Fruit fly (Drosophila melanogaster) whole organism, pupa: ENCODE data around the gene CG15865.

Source experiments
- CG10348 ChIP-seq: fragments of 200-800 bp; sonication (Bioruptor generic); IDR thresholded peaks from 2 replicates; pipeline ENCODE4 v1.3.6; 2022; ENCODE audit warnings: missing biosample characterization, missing genetic modification characterization
- CG12605 ChIP-seq: fragments of 200-800 bp; sonication (Bioruptor generic); IDR thresholded peaks from 2 replicates; pipeline ENCODE4 v1.3.6; 2022; ENCODE audit warnings: missing biosample characterization, missing genetic modification characterization
- CG13204 ChIP-seq: fragments of 200-800 bp; sonication (Bioruptor generic); optimal IDR thresholded peaks from 2 replicates; lab custom pipeline; 2018; ENCODE audit warnings: missing biosample characterization, mild to moderate bottlenecking, missing genetic modification characterization, moderate library complexity
- CG14655 ChIP-seq: fragments of 200-800 bp; sonication (Bioruptor generic); optimal IDR thresholded peaks from 3 replicates; lab custom pipeline; 2017; ENCODE audit warnings: mild to moderate bottlenecking, missing biosample characterization, missing genetic modification reagents, missing genetic modification characterization
- CG15710 ChIP-seq: fragments of 200-800 bp; sonication (Bioruptor generic); optimal IDR thresholded peaks from 2 replicates; lab custom pipeline; 2018; ENCODE audit warnings: missing biosample characterization, mild to moderate bottlenecking, missing genetic modification characterization, moderate library complexity
- CG17806 ChIP-seq: fragments of 200-800 bp; sonication (Bioruptor generic); optimal IDR thresholded peaks from 2 replicates; lab custom pipeline; 2018; ENCODE audit warnings: missing biosample characterization, mild to moderate bottlenecking, missing genetic modification characterization, moderate library complexity
- CG32121 ChIP-seq: fragments of 200-800 bp; sonication (Bioruptor generic); IDR thresholded peaks from 2 replicates; pipeline ENCODE4 v1.3.6; 2022; ENCODE audit warnings: missing biosample characterization, missing genetic modification characterization
- CG34367 ChIP-seq: fragments of 200-800 bp; sonication (Bioruptor generic); optimal IDR thresholded peaks from 2 replicates; lab custom pipeline; 2018; ENCODE audit warnings: missing biosample characterization, mild to moderate bottlenecking, missing genetic modification characterization
- CG4496 ChIP-seq: fragments of 200-800 bp; sonication (Bioruptor generic); IDR thresholded peaks from 3 replicates; pipeline ENCODE4 v1.3.6; 2022; ENCODE audit warnings: missing biosample characterization, missing genetic modification characterization
- CG8159 ChIP-seq: fragments of 200-800 bp; sonication (Bioruptor generic); optimal IDR thresholded peaks from 3 replicates; lab custom pipeline; 2018; ENCODE audit warnings: missing biosample characterization, mild to moderate bottlenecking, missing genetic modification characterization, moderate library complexity
- CG8301 ChIP-seq: fragments of 200-800 bp; sonication (Bioruptor generic); optimal IDR thresholded peaks from 2 replicates; lab custom pipeline; 2018; ENCODE audit warnings: missing biosample characterization, mild to moderate bottlenecking, missing genetic modification characterization
- CG9948 ChIP-seq: fragments of 200-800 bp; sonication (Bioruptor generic); optimal IDR thresholded peaks from 2 replicates; lab custom pipeline; 2018; ENCODE audit warnings: missing biosample characterization, mild to moderate bottlenecking, missing genetic modification characterization, moderate library complexity
- D1 ChIP-seq: fragments of 200-800 bp; sonication (Bioruptor generic); optimal IDR thresholded peaks from 2 replicates; lab custom pipeline; 2018; ENCODE audit warnings: missing biosample characterization, mild to moderate bottlenecking, missing genetic modification characterization, moderate library complexity
- EcR ChIP-seq: fragments of 200-800 bp; sonication (Bioruptor generic); optimal IDR thresholded peaks from 3 replicates; lab custom pipeline; 2019; ENCODE audit warnings: missing biosample characterization, missing genetic modification characterization, mild to moderate bottlenecking, moderate library complexity, missing genetic modification reagents
- Ets98B ChIP-seq: fragments of 200-800 bp; sonication (Bioruptor generic); IDR thresholded peaks from 2 replicates; pipeline ENCODE4 v1.3.6; 2022; ENCODE audit warnings: missing biosample characterization, missing genetic modification characterization
- Pif1A ChIP-seq: fragments of 200-800 bp; sonication (Bioruptor generic); optimal IDR thresholded peaks from 3 replicates; lab custom pipeline; 2016; ENCODE audit warnings: missing biosample characterization, missing genetic modification characterization
- Pif1B ChIP-seq: fragments of 200-800 bp; sonication (Bioruptor generic); optimal IDR thresholded peaks from 3 replicates; lab custom pipeline; 2016; ENCODE audit warnings: missing biosample characterization, missing genetic modification characterization
- Snoo ChIP-seq: fragments of 200-800 bp; sonication (Bioruptor generic); optimal IDR thresholded peaks from 3 replicates; lab custom pipeline; 2017; ENCODE audit warnings: missing biosample characterization, mild to moderate bottlenecking, missing genetic modification characterization, inconsistent platforms
- fd96Ca ChIP-seq: fragments of 200-800 bp; sonication (Bioruptor generic); IDR thresholded peaks from 3 replicates; pipeline ENCODE4 v1.3.6; 2022; ENCODE audit warnings: missing biosample characterization, missing genetic modification characterization
- gl ChIP-seq: fragments of 200-800 bp; sonication (Bioruptor generic); optimal IDR thresholded peaks from 2 replicates; lab custom pipeline; 2018; ENCODE audit warnings: missing biosample characterization, mild to moderate bottlenecking, missing genetic modification characterization
- rn ChIP-seq: fragments of 200-800 bp; sonication (Bioruptor generic); IDR thresholded peaks from 2 replicates; pipeline ENCODE4 v1.3.6; 2022; ENCODE audit warnings: missing biosample characterization, missing genetic modification characterization

CG15865 gene

DNA sequence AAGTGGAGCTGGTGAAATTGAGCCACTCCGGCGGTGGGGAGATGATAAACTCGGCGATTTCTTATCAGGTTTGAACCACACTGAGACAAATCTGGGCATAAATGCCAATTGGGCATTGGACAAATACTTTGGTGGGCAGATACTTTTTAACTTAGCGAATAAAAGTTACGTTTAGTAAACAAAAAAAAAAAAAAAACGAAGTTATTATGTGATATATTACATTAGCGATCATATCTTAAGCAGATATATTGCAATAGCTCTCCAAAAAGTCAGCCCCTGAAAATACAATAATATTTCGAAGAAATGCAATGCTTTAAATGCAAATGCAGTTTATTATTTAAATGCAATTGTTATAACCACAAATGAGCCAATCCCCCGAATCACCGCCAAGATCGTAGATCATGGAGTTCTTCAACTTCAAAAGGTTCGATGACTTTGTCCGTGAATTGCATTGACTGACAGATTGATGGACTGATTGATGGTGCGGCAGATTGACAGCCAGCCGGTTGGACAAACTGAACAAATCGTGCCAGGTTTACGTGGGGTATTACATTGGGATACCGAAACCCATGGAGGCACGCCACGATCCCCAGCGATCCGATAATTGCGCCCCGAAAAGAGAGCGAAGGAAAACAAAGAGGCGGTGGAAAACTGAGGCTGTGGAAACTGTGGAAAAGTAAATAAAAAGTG, 33.8 kb upstream of the CG15865 start:
- TF ChIP-seq D1 (no peak), CG13204 (no peak), CG32121 (GFP tag; lab: Robert Waterston, UW) (no peak), Snoo (tag; lab: Kevin White, UChicago) (no peak), CG12605 (no peak), Pif1B (GFP tag; lab: Kevin White, UChicago) (no peak), CG34367 (no peak), CG10348 (GFP tag; lab: Robert Waterston, UW) (no peak), CG8301 (tag; lab: Kevin White, UChicago) (no peak), fd96Ca (GFP tag; lab: Robert Waterston, UW) (no peak), rn (GFP tag; lab: Robert Waterston, UW) (no peak), CG4496 (GFP tag; lab: Robert Waterston, UW) (no peak), CG17806 (tag; lab: Kevin White, UChicago) (no peak), Pif1A (GFP tag; lab: Kevin White, UChicago) (no peak), CG14655 (GFP tag; lab: Kevin White, UChicago) (no peak), gl (tag; lab: Kevin White, UChicago) (no peak), CG9948 (tag; lab: Kevin White, UChicago) (no peak), CG15710 (no peak), Ets98B (no peak), EcR (GFP tag; lab: Kevin White, UChicago) (no peak)

DNA sequence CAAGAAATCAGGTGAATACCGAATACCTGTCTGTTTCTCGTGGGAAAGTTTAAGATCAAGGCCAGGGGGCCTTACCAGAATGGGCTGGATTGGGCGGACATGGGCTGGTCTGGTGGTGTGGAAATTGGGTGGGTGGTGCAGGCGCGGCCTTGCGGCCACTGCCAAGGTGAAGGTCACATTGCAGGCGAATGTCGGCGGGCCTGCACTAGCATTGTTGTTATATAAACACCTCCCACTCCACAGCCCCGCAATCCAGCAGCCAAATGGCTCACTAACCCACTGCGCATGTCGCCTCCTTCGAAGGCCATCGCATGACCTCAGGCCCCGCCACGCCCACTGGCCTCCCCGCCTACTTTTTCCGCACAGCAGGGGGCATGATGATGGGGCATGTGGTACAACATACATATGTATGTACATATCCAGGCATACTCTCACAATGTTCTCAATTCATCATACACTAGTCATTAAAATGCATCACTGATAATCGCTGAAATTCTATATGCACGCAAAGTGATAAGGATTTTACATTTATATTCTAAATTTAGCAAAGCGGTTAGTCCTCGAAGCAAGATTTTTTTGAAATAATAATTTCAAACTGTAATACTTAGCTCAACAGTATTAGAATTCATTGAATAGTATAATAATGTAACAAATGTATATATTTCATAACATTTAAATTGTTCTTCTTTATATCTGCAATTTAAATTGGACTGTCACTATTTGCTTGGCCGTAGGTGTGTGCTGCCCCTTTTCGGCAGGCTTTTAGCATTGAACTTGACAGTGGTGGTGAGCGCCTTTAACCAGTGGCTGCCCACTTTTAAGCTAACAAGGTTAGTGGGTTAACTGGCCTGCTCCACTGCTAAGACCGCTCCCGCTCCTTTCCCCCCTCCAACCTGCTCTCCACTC, 32.6 kb upstream of the CG15865 start:
- TF ChIP-seq Pif1A (GFP tag; lab: Kevin White, UChicago) (no peak), CG4496 (GFP tag; lab: Robert Waterston, UW) (no peak), CG12605 (no peak), CG17806 (tag; lab: Kevin White, UChicago) (no peak), Snoo (tag; lab: Kevin White, UChicago) (peak; percentile 2), CG9948 (tag; lab: Kevin White, UChicago) (no peak), CG32121 (GFP tag; lab: Robert Waterston, UW) (no peak), CG10348 (GFP tag; lab: Robert Waterston, UW) (no peak), gl (tag; lab: Kevin White, UChicago) (no peak), Ets98B (no peak), D1 (no peak), rn (GFP tag; lab: Robert Waterston, UW) (no peak), CG14655 (GFP tag; lab: Kevin White, UChicago) (peak; percentile 16), CG8301 (tag; lab: Kevin White, UChicago) (peak; percentile 39), Pif1B (GFP tag; lab: Kevin White, UChicago) (no peak), CG15710 (no peak), EcR (GFP tag; lab: Kevin White, UChicago) (no peak), CG8159 (tag; lab: Kevin White, UChicago) (no peak)

dm6 chrX:16695658-16696181, 31.5 kb upstream of the CG15865 start, which contains the start of gene CG4678:
Gene CG4678, plus strand, starts transcription at chrX:16696131.
- TF ChIP-seq gl (tag; lab: Kevin White, UChicago) = no peak
- no peak for TF ChIP-seq EcR (GFP tag; lab: Kevin White, UChicago)
- TF ChIP-seq CG8301 (tag; lab: Kevin White, UChicago) = no peak

DNA sequence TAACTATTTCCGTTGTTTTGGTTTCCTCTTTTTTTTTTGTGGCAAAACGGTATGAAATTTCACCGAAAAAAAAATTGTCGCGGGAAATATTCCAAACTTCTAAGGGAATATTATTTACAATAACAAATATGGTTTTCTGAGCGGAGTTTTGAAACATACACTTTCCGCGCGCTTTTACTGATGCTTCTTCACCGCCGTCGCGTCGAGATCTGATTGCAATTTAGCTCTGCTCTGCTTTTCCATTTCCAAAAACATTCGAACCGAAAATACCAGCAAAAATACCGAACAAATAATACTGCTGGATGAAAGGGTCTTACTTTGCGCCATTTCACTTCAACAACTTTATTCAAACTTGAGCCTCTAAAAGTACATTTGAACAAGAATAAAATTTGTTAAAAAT, 30.7 kb upstream of the CG15865 start, which contains the start of gene Septin4:
TSS of gene Septin4 (minus strand) at position 215 of the 400 bp plus-strand sequence.
- TF ChIP-seq CG14655 (GFP tag; lab: Kevin White, UChicago) = no peak
- TF ChIP-seq CG4496 (GFP tag; lab: Robert Waterston, UW) = 0 out of 3 replicates have a peak, but pooled peaks have one; percentile 28
- no peak for TF ChIP-seq fd96Ca (GFP tag; lab: Robert Waterston, UW)
- no peak for TF ChIP-seq EcR (GFP tag; lab: Kevin White, UChicago)
- TF ChIP-seq Snoo (tag; lab: Kevin White, UChicago) = no peak
- no peak for TF ChIP-seq rn (GFP tag; lab: Robert Waterston, UW)
- TF ChIP-seq CG10348 (GFP tag; lab: Robert Waterston, UW) = no peak

- TF ChIP-seq CG8301 (tag; lab: Kevin White, UChicago) = no peak
- TF ChIP-seq Pif1A (GFP tag; lab: Kevin White, UChicago) = no peak
- TF ChIP-seq CG14655 (GFP tag; lab: Kevin White, UChicago) = peak; percentile 9
- TF ChIP-seq gl (tag; lab: Kevin White, UChicago) = no peak
Observed at dm6 chrX:16694477-16694876, 30.2 kb upstream of the CG15865 start.
